Worm (Caenorhabditis elegans) whole organism, young adult: Measurements from ENCODE around the gene comt-5.

Experiments
- B0035.1 ChIP-seq: sonication (generic microtip); optimal IDR thresholded peaks from 2 replicates; lab custom pipeline; 2016; ENCODE audit warnings: missing genetic modification characterization, mild to moderate bottlenecking, missing compliant biosample characterization, missing genotype, missing genetic modification reagents
- B0336.3 ChIP-seq: fragments of 200-800 bp; sonication (Bioruptor generic); IDR thresholded peaks from 2 replicates; pipeline ENCODE4 v1.3.6; 2022; ENCODE audit warnings: missing genetic modification characterization, missing compliant biosample characterization
- D2030.7 ChIP-seq: fragments of 200-800 bp; sonication (Bioruptor generic); IDR thresholded peaks from 2 replicates; pipeline ENCODE4 v1.3.6; 2022; ENCODE audit warnings: missing genetic modification reagents, missing genetic modification characterization, missing compliant biosample characterization
- F22D6.2 ChIP-seq: sonication (generic microtip); optimal IDR thresholded peaks from 2 replicates; lab custom pipeline; 2016; ENCODE audit warnings: mild to moderate bottlenecking, missing genetic modification characterization, missing compliant biosample characterization
- F33H1.4 ChIP-seq: fragments of 200-800 bp; sonication (Bioruptor generic); IDR thresholded peaks from 2 replicates; pipeline ENCODE4 v1.3.6; 2022; ENCODE audit warnings: missing genetic modification reagents, missing genetic modification characterization, missing compliant biosample characterization
- F37B4.10 ChIP-seq: fragments of 200-800 bp; sonication (Bioruptor generic); IDR thresholded peaks from 2 replicates; pipeline ENCODE4 v1.3.6; 2022; ENCODE audit warnings: missing genetic modification characterization, missing compliant biosample characterization
- F55B11.4 ChIP-seq: sonication (generic microtip); optimal IDR thresholded peaks from 2 replicates; lab custom pipeline; 2016; ENCODE audit warnings: missing compliant biosample characterization, missing genetic modification characterization, borderline replicate concordance; ENCODE audit not compliant: insufficient read depth
- T07F8.4 ChIP-seq: sonication (generic microtip); optimal IDR thresholded peaks from 2 replicates; lab custom pipeline; 2016; ENCODE audit warnings: mild to moderate bottlenecking, missing genetic modification characterization, moderate library complexity, missing compliant biosample characterization
- T26A5.8 ChIP-seq: sonication (generic microtip); optimal IDR thresholded peaks from 2 replicates; lab custom pipeline; 2016; ENCODE audit warnings: missing genetic modification characterization, missing compliant biosample characterization
- Y95B8A.8 ChIP-seq: fragments of 200-800 bp; sonication (Bioruptor generic); IDR thresholded peaks from 2 replicates; pipeline ENCODE4 v1.3.6; 2022; ENCODE audit warnings: missing genetic modification reagents, missing genetic modification characterization, missing compliant biosample characterization
- ama-1 ChIP-seq, 3 experiments: fragments of 150-350 bp in 1 of 3; sonication (generic microtip) in 2 of 3; optimal IDR thresholded peaks; 2 replicates each; lab custom pipeline; 2014 to 2018; ENCODE audit warnings: missing biosample characterization in 2 of 3, missing genetic modification characterization in 2 of 3, missing genetic modification reagents in 2 of 3
- aptf-3 ChIP-seq: fragments of 200-800 bp; sonication (Bioruptor generic); IDR thresholded peaks from 2 replicates; pipeline ENCODE4 v1.3.6; 2022; ENCODE audit warnings: missing genetic modification characterization, missing compliant biosample characterization
- athp-1 ChIP-seq: sonication (generic microtip); optimal IDR thresholded peaks from 2 replicates; lab custom pipeline; 2017; ENCODE audit warnings: mild to moderate bottlenecking, missing genetic modification characterization, missing compliant biosample characterization
- attf-3 ChIP-seq: fragments of 200-800 bp; sonication (Bioruptor generic); conservative IDR thresholded peaks from 2 replicates; pipeline ENCODE4 v1.3.6; 2022; ENCODE audit warnings: missing genetic modification reagents, missing genetic modification characterization, missing compliant biosample characterization
- attf-5 ChIP-seq: fragments of 200-800 bp; sonication (Bioruptor generic); optimal IDR thresholded peaks from 2 replicates; lab custom pipeline; 2018; ENCODE audit warnings: mild to moderate bottlenecking, missing genetic modification characterization, missing compliant biosample characterization
- bed-2 ChIP-seq: fragments of 200-800 bp; sonication (Bioruptor generic); IDR thresholded peaks from 2 replicates; pipeline ENCODE4 v1.3.6; 2022; ENCODE audit warnings: missing genetic modification reagents, missing genetic modification characterization, missing compliant biosample characterization
- ccch-3 ChIP-seq: fragments of 200-800 bp; sonication (Bioruptor generic); optimal IDR thresholded peaks from 2 replicates; lab custom pipeline; 2018; ENCODE audit warnings: mild to moderate bottlenecking, missing genetic modification characterization, missing compliant biosample characterization
- cebp-1 ChIP-seq, 2 experiments: fragments of 200-800 bp in 1 of 2; sonication (Bioruptor generic) in 1 of 2; sonication (generic microtip) in 1 of 2; IDR thresholded peaks in 1 of 2; optimal IDR thresholded peaks in 1 of 2; 2 replicates each; pipeline versions ENCODE4 v1.3.6 to Lab custom; 2017 to 2022; ENCODE audit warnings: missing compliant biosample characterization in 2 of 2, missing genetic modification characterization in 2 of 2, mild to moderate bottlenecking in 1 of 2, missing genetic modification reagents in 1 of 2, moderate library complexity in 1 of 2
- ceh-40 ChIP-seq: fragments of 200-800 bp; sonication (Bioruptor generic); IDR thresholded peaks from 2 replicates; pipeline ENCODE4 v1.3.6; 2022; ENCODE audit warnings: missing genetic modification characterization, missing compliant biosample characterization
- ceh-58 ChIP-seq: fragments of 200-800 bp; sonication (Bioruptor generic); IDR thresholded peaks from 2 replicates; pipeline ENCODE4 v1.3.6; 2022; ENCODE audit warnings: missing genetic modification characterization, missing compliant biosample characterization
- ceh-79 ChIP-seq: sonication (generic microtip); optimal IDR thresholded peaks from 2 replicates; lab custom pipeline; 2017; ENCODE audit warnings: mild to moderate bottlenecking, missing genetic modification characterization, missing compliant biosample characterization
- egrh-3 ChIP-seq: fragments of 200-800 bp; sonication (Bioruptor generic); IDR thresholded peaks from 2 replicates; pipeline ENCODE4 v1.3.6; 2022; ENCODE audit warnings: missing genetic modification reagents, missing genetic modification characterization, missing compliant biosample characterization
- ekl-4 ChIP-seq: fragments of 200-800 bp; sonication (Bioruptor generic); IDR thresholded peaks from 2 replicates; pipeline ENCODE4 v1.3.6; 2022; ENCODE audit warnings: missing genetic modification reagents, missing genetic modification characterization, missing compliant biosample characterization
- ets-4 ChIP-seq: fragments of 200-800 bp; sonication (Bioruptor generic); optimal IDR thresholded peaks from 2 replicates; lab custom pipeline; 2018; ENCODE audit warnings: mild to moderate bottlenecking, missing genetic modification characterization, missing compliant biosample characterization
- fkh-3 ChIP-seq: sonication (generic microtip); optimal IDR thresholded peaks from 2 replicates; lab custom pipeline; 2016; ENCODE audit warnings: mild to moderate bottlenecking, missing genetic modification characterization, missing compliant biosample characterization
- gei-17 ChIP-seq: fragments of 200-800 bp; sonication (Bioruptor generic); optimal IDR thresholded peaks from 2 replicates; lab custom pipeline; 2018; ENCODE audit warnings: mild to moderate bottlenecking, missing genetic modification characterization, missing compliant biosample characterization
- let-607 ChIP-seq, 2 experiments: fragments of 200-800 bp in 1 of 2; sonication (Bioruptor generic) in 1 of 2; sonication (generic microtip) in 1 of 2; optimal IDR thresholded peaks; 2 replicates each; lab custom pipeline; 2016 to 2018; ENCODE audit warnings: mild to moderate bottlenecking in 2 of 2, missing compliant biosample characterization in 2 of 2, missing genetic modification characterization in 2 of 2, moderate library complexity in 2 of 2, missing genotype in 1 of 2
- lin-26 ChIP-seq: fragments of 200-800 bp; sonication (Bioruptor generic); IDR thresholded peaks from 2 replicates; pipeline ENCODE4 v1.3.6; 2022; ENCODE audit warnings: missing genetic modification reagents, missing genetic modification characterization, missing compliant biosample characterization
- lin-40 ChIP-seq: sonication (generic microtip); optimal IDR thresholded peaks from 2 replicates; lab custom pipeline; 2016; ENCODE audit warnings: missing genetic modification characterization, mild to moderate bottlenecking, missing compliant biosample characterization, missing genotype, missing genetic modification reagents
- madf-3 ChIP-seq: fragments of 200-800 bp; sonication (Bioruptor generic); IDR thresholded peaks from 2 replicates; pipeline ENCODE4 v1.3.6; 2022; ENCODE audit warnings: missing genetic modification reagents, missing genetic modification characterization, missing compliant biosample characterization
- madf-6 ChIP-seq: fragments of 200-800 bp; sonication (Bioruptor generic); IDR thresholded peaks from 2 replicates; pipeline ENCODE4 v1.3.6; 2022; ENCODE audit warnings: missing genetic modification reagents, missing genetic modification characterization, missing compliant biosample characterization
- mcd-1 ChIP-seq: fragments of 200-800 bp; sonication (Bioruptor generic); IDR thresholded peaks from 2 replicates; pipeline ENCODE4 v1.3.6; 2022; ENCODE audit warnings: missing genetic modification reagents, missing genetic modification characterization, missing compliant biosample characterization
- mel-28 ChIP-seq: sonication (generic microtip); optimal IDR thresholded peaks from 2 replicates; lab custom pipeline; 2016; ENCODE audit warnings: borderline replicate concordance, mild to moderate bottlenecking, missing genetic modification characterization, missing compliant biosample characterization
- mes-4 ChIP-seq: sonication (generic microtip); optimal IDR thresholded peaks from 2 replicates; lab custom pipeline; 2016; ENCODE audit warnings: missing genotype, missing genetic modification characterization, missing compliant biosample characterization
- mxl-1 ChIP-seq: sonication (generic microtip); optimal IDR thresholded peaks from 2 replicates; lab custom pipeline; 2016; ENCODE audit warnings: missing genetic modification characterization, missing compliant biosample characterization
- nfya-2 ChIP-seq: fragments of 200-800 bp; sonication (Bioruptor generic); IDR thresholded peaks from 2 replicates; pipeline ENCODE4 v1.3.6; 2022; ENCODE audit warnings: missing genetic modification reagents, missing genetic modification characterization, missing compliant biosample characterization
- nfyb-1 ChIP-seq: fragments of 200-800 bp; sonication (Bioruptor generic); IDR thresholded peaks from 2 replicates; pipeline ENCODE4 v1.3.6; 2022; ENCODE audit warnings: missing genetic modification reagents, missing genetic modification characterization, missing compliant biosample characterization
- nhr-80 ChIP-seq: sonication (generic microtip); optimal IDR thresholded peaks from 2 replicates; lab custom pipeline; 2016; ENCODE audit warnings: missing genetic modification characterization, missing compliant biosample characterization
- pha-4 ChIP-seq: fragments of 150-350 bp; sonication (generic microtip); optimal IDR thresholded peaks from 2 replicates; lab custom pipeline; 2014; ENCODE audit warnings: missing biosample characterization, missing genetic modification reagents, missing genetic modification characterization
- rcor-1 ChIP-seq: fragments of 200-800 bp; sonication (Bioruptor generic); IDR thresholded peaks from 2 replicates; pipeline ENCODE4 v1.3.6; 2022; ENCODE audit warnings: missing genetic modification reagents, missing genetic modification characterization, missing compliant biosample characterization
- repo-1 ChIP-seq: sonication (generic microtip); optimal IDR thresholded peaks from 2 replicates; lab custom pipeline; 2017; ENCODE audit warnings: mild to moderate bottlenecking, missing genetic modification characterization, missing compliant biosample characterization
- rpc-1 ChIP-seq, 2 experiments: fragments of 150-350 bp in 1 of 2; sonication (generic microtip) in 1 of 2; optimal IDR thresholded peaks; 2 replicates each; lab custom pipeline; 2014 to 2018; ENCODE audit warnings: missing biosample characterization in 1 of 2, missing genetic modification characterization in 1 of 2, missing genetic modification reagents in 1 of 2, missing genotype in 1 of 2
- sdz-38 ChIP-seq: sonication (generic microtip); optimal IDR thresholded peaks from 2 replicates; lab custom pipeline; 2016; ENCODE audit warnings: missing genotype, missing genetic modification characterization, missing compliant biosample characterization
- snpc-3.4 ChIP-seq: sonication (generic microtip); optimal IDR thresholded peaks from 2 replicates; lab custom pipeline; 2017; ENCODE audit warnings: missing genetic modification characterization, mild to moderate bottlenecking, missing compliant biosample characterization, antibody characterized with exemption, moderate library complexity, missing genotype, missing genetic modification reagents
- sptf-2 ChIP-seq: fragments of 200-800 bp; sonication (Bioruptor generic); optimal IDR thresholded peaks from 2 replicates; lab custom pipeline; 2018; ENCODE audit warnings: mild to moderate bottlenecking, missing genetic modification characterization, missing compliant biosample characterization
- tlf-1 ChIP-seq: fragments of 200-800 bp; sonication (Bioruptor generic); optimal IDR thresholded peaks from 2 replicates; lab custom pipeline; 2018; ENCODE audit warnings: mild to moderate bottlenecking, missing genetic modification characterization, missing compliant biosample characterization
- ztf-22 ChIP-seq: fragments of 200-800 bp; sonication (Bioruptor generic); optimal IDR thresholded peaks from 2 replicates; lab custom pipeline; 2018; ENCODE audit warnings: mild to moderate bottlenecking, missing genetic modification characterization, moderate library complexity, missing compliant biosample characterization
- ztf-28 ChIP-seq: fragments of 200-800 bp; sonication (Bioruptor generic); IDR thresholded peaks from 2 replicates; pipeline ENCODE4 v1.3.6; 2022; ENCODE audit warnings: missing genetic modification reagents, missing genetic modification characterization, missing compliant biosample characterization

The comt-5 gene

ce11 chrV:2067985-2068499, 14.6 kb upstream of the comt-5 start, which contains the start of gene lbp-9 (continued):
- TF ChIP-seq aptf-3 (GFP tag; lab: Robert Waterston, UW) (no peak), rpc-1 (optimal IDR thresholded peaks at IDR 0.05; lab: Kevin White, UChicago) (no peak), rpc-1 (tag; optimal IDR thresholded peaks at IDR 0.05; lab: Kevin White, UChicago) (no peak), madf-3 (GFP tag; lab: Robert Waterston, UW) (no peak), Y95B8A.8 (peak; percentile 42; the same call in 1 of the 2 replicates), cebp-1 (GFP tag; IDR thresholded peaks at IDR 0.05; lab: Robert Waterston, UW) (peak; percentile 67), cebp-1 (tag; optimal IDR thresholded peaks at IDR 0.05; lab: Kevin White, UChicago) (peak; percentile 96), T26A5.8 (tag; lab: Kevin White, UChicago) (no peak), ekl-4 (GFP tag; lab: Robert Waterston, UW) (no peak), mes-4 (no peak), lin-40 (peak; percentile 2), B0336.3 (GFP tag; lab: Robert Waterston, UW) (peak; percentile 38; the same call in 1 of the 2 replicates), nfyb-1 (0 out of 2 replicates have a peak, but pooled peaks have one; percentile 46), ztf-22 (no peak), rcor-1 (GFP tag; lab: Robert Waterston, UW) (no peak), egrh-3 (GFP tag; lab: Robert Waterston, UW) (peak; percentile 41), mcd-1 (GFP tag; lab: Robert Waterston, UW) (peak; percentile 19; the same call in 1 of the 2 replicates), T07F8.4 (tag; lab: Kevin White, UChicago) (peak; percentile 60), mel-28 (tag; lab: Kevin White, UChicago) (no peak), F33H1.4 (GFP tag; lab: Robert Waterston, UW) (no peak), gei-17 (GFP tag; lab: Kevin White, UChicago) (peak; percentile 1), ama-1 (optimal IDR thresholded peaks at IDR 0.05; lab: Kevin White, UChicago) (peak; percentile 34), ama-1 (GFP tag; optimal IDR thresholded peaks at IDR 0.05; lab: Kevin White, UChicago) (no peak), repo-1 (tag; lab: Kevin White, UChicago) (no peak), athp-1 (tag; lab: Kevin White, UChicago) (peak; percentile 0), fkh-3 (tag; lab: Kevin White, UChicago) (no peak), ceh-40 (GFP tag; lab: Robert Waterston, UW) (peak; percentile 80), snpc-3.4 (no peak), let-607 (tag; optimal IDR thresholded peaks at IDR 0.05; lab: Kevin White, UChicago) (peak in 1 of 2 experiments; percentile 30), tlf-1 (no peak), sptf-2 (no peak), F55B11.4 (no peak), lin-26 (GFP tag; lab: Robert Waterston, UW) (peak; percentile 71; the same call in 1 of the 2 replicates), bed-2 (GFP tag; lab: Robert Waterston, UW) (no peak), B0035.1 (tag; lab: Kevin White, UChicago) (no peak), F37B4.10 (GFP tag; lab: Robert Waterston, UW) (no peak), sdz-38 (tag; lab: Kevin White, UChicago) (no peak), pha-4 (tag; lab: Kevin White, UChicago) (no peak), ets-4 (no peak), D2030.7 (GFP tag; lab: Robert Waterston, UW) (no peak), ceh-58 (GFP tag; lab: Robert Waterston, UW) (no peak), nhr-80 (tag; lab: Kevin White, UChicago) (no peak), attf-3 (GFP tag; lab: Robert Waterston, UW) (no peak), nfya-2 (GFP tag; lab: Robert Waterston, UW) (no peak), madf-6 (GFP tag; lab: Robert Waterston, UW) (no peak), F22D6.2 (tag; lab: Kevin White, UChicago) (no peak), ccch-3 (GFP tag; lab: Kevin White, UChicago) (no peak), mxl-1 (no peak), attf-5 (GFP tag; lab: Kevin White, UChicago) (peak; percentile 79), ztf-28 (no peak), ceh-79 (tag; lab: Kevin White, UChicago) (no peak)
